Fruit fly (Drosophila melanogaster): ENCODE results near the gene CG10903.

CG10903 gene

dm6 chr3R:8013121-8014009 is 16.8 kb upstream of the CG10903 start, which contains the start of the genes CG10435 and Pbp95 (continued):
- TF ChIP-seq CG1832 (GFP tag; optimal IDR thresholded peaks at IDR 0.05) = no peak
- no peak for TF ChIP-seq br (optimal IDR thresholded peaks at IDR 0.05)
- TF ChIP-seq Hmx (GFP tag; optimal IDR thresholded peaks at IDR 0.05) = peak; percentile 39
- TF ChIP-seq bab2 (GFP tag; optimal IDR thresholded peaks at IDR 0.05) = peak; percentile 63
- peak; percentile 73 for TF ChIP-seq CG2120 (GFP tag; optimal IDR thresholded peaks at IDR 0.05)
- TF ChIP-seq chinmo (GFP tag; IDR thresholded peaks at IDR 0.05; ENCODE audit: partially characterized antibody) = 0 out of 4 replicates have a peak, but pooled peaks have one; percentile 48
- no peak for TF ChIP-seq Dip2 (GFP tag; IDR thresholded peaks at IDR 0.05)
- TF ChIP-seq seq (GFP tag; IDR thresholded peaks at IDR 0.05) = peak; percentile 33; the same call in 1 of the 2 replicates
- TF ChIP-seq tx (GFP tag; optimal IDR thresholded peaks at IDR 0.05) = peak; percentile 32
- TF ChIP-seq Mad (GFP tag; optimal IDR thresholded peaks at IDR 0.05) = no peak
- no peak for TF ChIP-seq CG43689 (GFP tag; IDR thresholded peaks at IDR 0.05)
- no peak for TF ChIP-seq exex (tag; optimal IDR thresholded peaks at IDR 0.05)
- no peak for TF ChIP-seq CG13296 (GFP tag; optimal IDR thresholded peaks at IDR 0.05)
- TF ChIP-seq CG14860 (GFP tag; IDR thresholded peaks at IDR 0.05; ENCODE audit: partially characterized antibody) = peak; percentile 44; the same call in 1 of the 3 replicates
- TF ChIP-seq CG4730 (GFP tag; IDR thresholded peaks at IDR 0.05) = no peak
- no peak for TF ChIP-seq CTCF (GFP tag; optimal IDR thresholded peaks at IDR 0.05)
- no peak for TF ChIP-seq schlank (tag; optimal IDR thresholded peaks at IDR 0.05)
- TF ChIP-seq Hr39 (optimal IDR thresholded peaks at IDR 0.05) = no peak
- TF ChIP-seq yki (optimal IDR thresholded peaks at IDR 0.05) = no peak
- no peak for TF ChIP-seq CG10321 (GFP tag; IDR thresholded peaks at IDR 0.05)
- no peak for TF ChIP-seq B-H2 (GFP tag; optimal IDR thresholded peaks at IDR 0.05)
- TF ChIP-seq CG15269 (tag; optimal IDR thresholded peaks at IDR 0.05) = no peak
- TF ChIP-seq Ets97D (GFP tag; optimal IDR thresholded peaks at IDR 0.05) = peak; percentile 51
- TF ChIP-seq CG15696 (tag; optimal IDR thresholded peaks at IDR 0.05) = no peak
- TF ChIP-seq sim (GFP tag; IDR thresholded peaks at IDR 0.05) = no peak
- no peak for TF ChIP-seq abd-A (tag; optimal IDR thresholded peaks at IDR 0.05)
- peak; percentile 52 for TF ChIP-seq CG4424 (GFP tag; optimal IDR thresholded peaks at IDR 0.05)
- TF ChIP-seq CG4617 (GFP tag; optimal IDR thresholded peaks at IDR 0.05; ENCODE audit: borderline replicate concordance) = no peak
- no peak for TF ChIP-seq CG11723 (GFP tag; optimal IDR thresholded peaks at IDR 0.05)
- TF ChIP-seq esg (GFP tag; conservative IDR thresholded peaks at IDR 0.05) = no peak
- 0 out of 2 replicates have a peak, but pooled peaks have one; percentile 32 for TF ChIP-seq nerfin-2 (GFP tag; IDR thresholded peaks at IDR 0.05; ENCODE audit: partially characterized antibody)
- no peak for TF ChIP-seq unpg (GFP tag; optimal IDR thresholded peaks at IDR 0.05)
- no peak for TF ChIP-seq org-1 (GFP tag; optimal IDR thresholded peaks at IDR 0.05)
- TF ChIP-seq Neu2 (GFP tag; optimal IDR thresholded peaks at IDR 0.05; ENCODE audit: borderline replicate concordance) = no peak
- TF ChIP-seq Dp (GFP tag; optimal IDR thresholded peaks at IDR 0.05) = no peak
- TF ChIP-seq Taf1 (GFP tag; IDR thresholded peaks at IDR 0.05) = peak; percentile 44
- TF ChIP-seq slp2 (GFP tag; optimal IDR thresholded peaks at IDR 0.05) = no peak
- TF ChIP-seq CG14965 (GFP tag; optimal IDR thresholded peaks at IDR 0.05; ENCODE audit: borderline replicate concordance) = no peak
- TF ChIP-seq cad (GFP tag; optimal IDR thresholded peaks at IDR 0.05) = no peak
- TF ChIP-seq CG15479 (GFP tag; optimal IDR thresholded peaks at IDR 0.05) = no peak
- no peak for TF ChIP-seq emc (GFP tag; optimal IDR thresholded peaks at IDR 0.05)
- peak; percentile 10 for TF ChIP-seq maf-S (GFP tag; optimal IDR thresholded peaks at IDR 0.05)
- TF ChIP-seq CG2116 (GFP tag; optimal IDR thresholded peaks at IDR 0.05) = peak; percentile 56
- peak; percentile 72 for TF ChIP-seq CG6791 (GFP tag; IDR thresholded peaks at IDR 0.05; ENCODE audit: partially characterized antibody)
- TF ChIP-seq pum (GFP tag; optimal IDR thresholded peaks at IDR 0.05) = peak; percentile 29
- TF ChIP-seq CG3163 (GFP tag; optimal IDR thresholded peaks at IDR 0.05) = no peak
- no peak for TF ChIP-seq CG10431 (GFP tag; optimal IDR thresholded peaks at IDR 0.05)
- TF ChIP-seq CG12236 (GFP tag; optimal IDR thresholded peaks at IDR 0.05) = no peak
- no peak for TF ChIP-seq cwo (GFP tag; optimal IDR thresholded peaks at IDR 0.05)
- no peak for TF ChIP-seq usp (GFP tag; optimal IDR thresholded peaks at IDR 0.05)
- peak; percentile 58 for TF ChIP-seq lbe (GFP tag; optimal IDR thresholded peaks at IDR 0.05)
